Fruit fly (Drosophila melanogaster) whole organism: Measurements from ENCODE around the gene 2mit.

Source experiments
- Dll ChIP-seq: fragments of >200 bp; optimal IDR thresholded peaks from 2 replicates; lab custom pipeline; 2017
- psq ChIP-seq: fragments of >200 bp; optimal IDR thresholded peaks from 2 replicates; lab custom pipeline; 2017

dm6 chr3R:13075728-13076127 lies 79.8 kb downstream of the 2mit start:
- TF ChIP-seq psq (lab: Kevin White, UChicago) (no peak), Dll (lab: Kevin White, UChicago) (no peak)
